Fruit fly (Drosophila melanogaster) whole organism, wandering third instar larva: ENCODE data around the gene Ace.
A peak's percentile ranks its signal among the peaks of the same experiment; 100 is the strongest.

ENCODE experiments used
- Abd-B ChIP-seq: fragments of >200 bp; optimal IDR thresholded peaks from 2 replicates; lab custom pipeline; 2017; ENCODE audit warnings: missing biosample characterization, missing genetic modification characterization
- CG32264 ChIP-seq: fragments of 200-800 bp; sonication (Bioruptor generic); optimal IDR thresholded peaks from 2 replicates; lab custom pipeline; 2016; ENCODE audit warnings: missing biosample characterization, missing genetic modification characterization
- CrebA ChIP-seq: fragments of 200-800 bp; sonication (Bioruptor generic); optimal IDR thresholded peaks from 2 replicates; lab custom pipeline; 2016; ENCODE audit warnings: missing biosample characterization, mild to moderate bottlenecking, missing genetic modification characterization, borderline replicate concordance
- Dfd ChIP-seq: fragments of >200 bp; optimal IDR thresholded peaks from 2 replicates; lab custom pipeline; 2017; ENCODE audit warnings: missing biosample characterization, missing genetic modification characterization
- Dif ChIP-seq: fragments of 200-275, 200-300 bp; sonication (Bioruptor generic); optimal IDR thresholded peaks from 2 replicates; lab custom pipeline; 2018; ENCODE audit warnings: missing biosample characterization, missing genetic modification characterization; ENCODE audit not compliant: partially characterized antibody
- GATAd ChIP-seq: sonication (Bioruptor generic); optimal IDR thresholded peaks from 2 replicates; lab custom pipeline; 2016; ENCODE audit warnings: missing biosample characterization, missing genetic modification characterization
- HLH106 ChIP-seq: fragments of 200-800 bp; optimal IDR thresholded peaks from 3 replicates; lab custom pipeline; 2019; ENCODE audit warnings: missing biosample characterization, mild to moderate bottlenecking, missing genetic modification characterization, moderate library complexity
- Hnf4 ChIP-seq: fragments of 200-800 bp; sonication (Bioruptor generic); optimal IDR thresholded peaks from 2 replicates; lab custom pipeline; 2016; ENCODE audit warnings: missing biosample characterization, mild to moderate bottlenecking, missing genetic modification characterization
- Hr78 ChIP-seq: fragments of >200 bp; optimal IDR thresholded peaks from 2 replicates; lab custom pipeline; 2017; ENCODE audit warnings: missing biosample characterization, missing genetic modification characterization
- Hr83 ChIP-seq: fragments of 200-300 bp; sonication (Bioruptor generic); optimal IDR thresholded peaks from 2 replicates; lab custom pipeline; 2016; ENCODE audit warnings: missing biosample characterization, mild to moderate bottlenecking, missing genetic modification characterization, moderate library complexity; ENCODE audit not compliant: poor library complexity, severe bottlenecking
- Jra ChIP-seq: sonication (Bioruptor generic); optimal IDR thresholded peaks from 2 replicates; lab custom pipeline; 2016; ENCODE audit warnings: missing biosample characterization, missing genetic modification characterization
- N ChIP-seq: fragments of >200 bp; optimal IDR thresholded peaks from 2 replicates; lab custom pipeline; 2018; ENCODE audit warnings: missing biosample characterization, missing external identifiers, missing genetic modification characterization
- OdsH ChIP-seq: fragments of 200-800 bp; sonication (Bioruptor generic); optimal IDR thresholded peaks from 2 replicates; lab custom pipeline; 2016; ENCODE audit warnings: missing biosample characterization, mild to moderate bottlenecking, missing genetic modification characterization
- Rel ChIP-seq, 2 experiments: fragments of 200-800 bp; sonication (Bioruptor generic) in 1 of 2; optimal IDR thresholded peaks; 2 replicates in 1 of 2; 3 replicates in 1 of 2; lab custom pipeline; 2016 to 2019; ENCODE audit warnings: mild to moderate bottlenecking in 2 of 2, missing biosample characterization in 2 of 2, missing genetic modification characterization in 2 of 2, moderate library complexity in 1 of 2
- Sp1 ChIP-seq: fragments of 200-800 bp; sonication (Bioruptor generic); optimal IDR thresholded peaks from 3 replicates; lab custom pipeline; 2019; ENCODE audit warnings: missing biosample characterization, mild to moderate bottlenecking, missing genetic modification characterization, moderate library complexity
- br ChIP-seq: fragments of 200-800 bp; sonication (Bioruptor generic); optimal IDR thresholded peaks from 2 replicates; lab custom pipeline; 2016; ENCODE audit warnings: missing biosample characterization, missing genetic modification characterization
- brk ChIP-seq: fragments of 200-800 bp; sonication (Bioruptor generic); optimal IDR thresholded peaks from 2 replicates; lab custom pipeline; 2016; ENCODE audit warnings: missing biosample characterization, mild to moderate bottlenecking, missing genetic modification characterization
- dmrt93B ChIP-seq: fragments of 200-800 bp; sonication (Bioruptor generic); optimal IDR thresholded peaks from 2 replicates; lab custom pipeline; 2018; ENCODE audit warnings: missing biosample characterization, mild to moderate bottlenecking, missing genetic modification characterization
- dsf ChIP-seq: sonication (Bioruptor generic); optimal IDR thresholded peaks from 2 replicates; lab custom pipeline; 2016; ENCODE audit warnings: missing biosample characterization, missing genetic modification characterization, borderline replicate concordance
- foxo ChIP-seq, 2 experiments: fragments of 200-800 bp; sonication (Bioruptor generic); optimal IDR thresholded peaks; 2 replicates in 1 of 2; 3 replicates in 1 of 2; lab custom pipeline; 2016 to 2017; ENCODE audit warnings: missing biosample characterization in 2 of 2, missing genetic modification characterization in 2 of 2
- h ChIP-seq: fragments of 200-800 bp; sonication (Bioruptor generic); optimal IDR thresholded peaks from 3 replicates; lab custom pipeline; 2016; ENCODE audit warnings: missing biosample characterization, mild to moderate bottlenecking, missing genetic modification characterization
- pan ChIP-seq: fragments of >200 bp; optimal IDR thresholded peaks from 2 replicates; lab custom pipeline; 2017
- rgr ChIP-seq: fragments of 200-800 bp; sonication (Bioruptor generic); optimal IDR thresholded peaks from 3 replicates; lab custom pipeline; 2016; ENCODE audit warnings: missing biosample characterization, mild to moderate bottlenecking, missing genetic modification characterization
- sage ChIP-seq: fragments of 200-800 bp; sonication (Bioruptor generic); optimal IDR thresholded peaks from 2 replicates; lab custom pipeline; 2016; ENCODE audit warnings: missing biosample characterization, mild to moderate bottlenecking, missing genetic modification characterization
- sv ChIP-seq: fragments of 200-800 bp; sonication (Bioruptor generic); optimal IDR thresholded peaks from 3 replicates; lab custom pipeline; 2016; ENCODE audit warnings: missing biosample characterization, missing genetic modification characterization
- tai ChIP-seq: sonication (Bioruptor generic); optimal IDR thresholded peaks from 2 replicates; lab custom pipeline; 2016; ENCODE audit warnings: missing biosample characterization, missing genetic modification characterization
- usp ChIP-seq: fragments of >200 bp; optimal IDR thresholded peaks from 2 replicates; lab custom pipeline; 2017; ENCODE audit warnings: missing biosample characterization, missing genetic modification characterization
- woc ChIP-seq: sonication (Bioruptor generic); optimal IDR thresholded peaks from 2 replicates; lab custom pipeline; 2016; ENCODE audit warnings: missing biosample characterization, mild to moderate bottlenecking, missing genetic modification characterization

The Ace gene

dm6 chr3R:13285110-13285509 is 25.8 kb upstream of the Ace start:
- TF ChIP-seq brk: no peak
- peak; percentile 97 for TF ChIP-seq Dfd (GFP tag; lab: Kevin White, UChicago)
- TF ChIP-seq, all 38 proteins: peak for 1

- TF ChIP-seq Sp1 (no peak), tai (GFP tag; lab: Kevin White, UChicago) (no peak), CG32264 (GFP tag; lab: Kevin White, UChicago) (no peak), Hnf4 (GFP tag; lab: Kevin White, UChicago) (no peak), sage (GFP tag; lab: Kevin White, UChicago) (no peak), woc (GFP tag; lab: Kevin White, UChicago) (no peak), Rel (GFP tag; optimal IDR thresholded peaks at IDR 0.05; lab: Kevin White, UChicago) (no peak), Rel (tag; optimal IDR thresholded peaks at IDR 0.05; lab: Kevin White, UChicago) (no peak)
Observed at dm6 chr3R:13279419-13279818, 20.1 kb upstream of the Ace start, which contains the start of gene CG8630. CG8630 (plus strand) TSS chr3R:13279721.

dm6 chr3R:13275473-13275872 is 16.2 kb upstream of the Ace start:
- TF ChIP-seq N (GFP tag; lab: Kevin White, UChicago) (no peak), rgr (GFP tag; lab: Kevin White, UChicago) (no peak), dmrt93B (GFP tag; lab: Kevin White, UChicago) (no peak), brk (no peak), Sp1 (no peak), sv (GFP tag; lab: Kevin White, UChicago) (no peak), Dfd (GFP tag; lab: Kevin White, UChicago) (no peak), pan (no peak), foxo (GFP tag; optimal IDR thresholded peaks at IDR 0.05; lab: Kevin White, UChicago) (no peak), usp (GFP tag; lab: Kevin White, UChicago) (no peak), dsf (GFP tag; lab: Kevin White, UChicago) (no peak), HLH106 (tag; lab: Kevin White, UChicago) (no peak)

dm6 chr3R:13274257-13274796 is 15.0 kb upstream of the Ace start:
- TF ChIP-seq HLH106 (tag; lab: Kevin White, UChicago): no peak
- no peak for TF ChIP-seq sage (GFP tag; lab: Kevin White, UChicago)
- no peak for TF ChIP-seq GATAd
- TF ChIP-seq dsf (GFP tag; lab: Kevin White, UChicago): no peak
- no peak for TF ChIP-seq br
- TF ChIP-seq Jra (GFP tag; lab: Kevin White, UChicago): no peak
- TF ChIP-seq OdsH (GFP tag; lab: Kevin White, UChicago): no peak
- no peak for TF ChIP-seq CG32264 (GFP tag; lab: Kevin White, UChicago)

dm6 chr3R:13273462-13273861 is 14.1 kb upstream of the Ace start:
- TF ChIP-seq Abd-B (GFP tag; lab: Kevin White, UChicago): no peak
- no peak for TF ChIP-seq Rel (GFP tag; optimal IDR thresholded peaks at IDR 0.05; lab: Kevin White, UChicago)
- TF ChIP-seq Rel (tag; optimal IDR thresholded peaks at IDR 0.05; lab: Kevin White, UChicago): peak; percentile 6
- peak; percentile 6 for TF ChIP-seq OdsH (GFP tag; lab: Kevin White, UChicago)
- TF ChIP-seq h (GFP tag; lab: Kevin White, UChicago): peak; percentile 10
- peak; percentile 10 for TF ChIP-seq Dif (GFP tag; lab: Kevin White, UChicago)
- no peak for TF ChIP-seq CG32264 (GFP tag; lab: Kevin White, UChicago)

dm6 chr3R:13271758-13272157 is 12.4 kb upstream of the Ace start, which contains the start of gene TBC1D5:
TBC1D5 (minus strand) TSS chr3R:13272011.
- TF ChIP-seq Rel (GFP tag; optimal IDR thresholded peaks at IDR 0.05; lab: Kevin White, UChicago) (no peak), Rel (tag; optimal IDR thresholded peaks at IDR 0.05; lab: Kevin White, UChicago) (peak; percentile 74), Hr83 (GFP tag; lab: Kevin White, UChicago) (peak; percentile 43), Jra (GFP tag; lab: Kevin White, UChicago) (no peak), Abd-B (GFP tag; lab: Kevin White, UChicago) (no peak), CrebA (no peak), woc (GFP tag; lab: Kevin White, UChicago) (no peak), br (no peak), Hr78 (GFP tag; lab: Kevin White, UChicago) (no peak), tai (GFP tag; lab: Kevin White, UChicago) (no peak), usp (GFP tag; lab: Kevin White, UChicago) (no peak)
